Worm (Caenorhabditis elegans) whole organism, L3 larva: ENCODE data around the gene sdf-9.

Source experiments
- daf-12 ChIP-seq: fragments of 150-350 bp; optimal IDR thresholded peaks from 2 replicates; lab custom pipeline; 2014; ENCODE audit warnings: missing biosample characterization, missing genetic modification reagents, missing genetic modification characterization
- egl-5 ChIP-seq: fragments of 150-350 bp; optimal IDR thresholded peaks from 2 replicates; lab custom pipeline; 2017; ENCODE audit warnings: missing biosample characterization, missing genetic modification reagents, missing genetic modification characterization, inconsistent platforms
- jun-1 ChIP-seq: fragments of 150-350 bp; optimal IDR thresholded peaks from 2 replicates; lab custom pipeline; 2014; ENCODE audit warnings: missing biosample characterization, missing genetic modification reagents, missing genetic modification characterization

DNA sequence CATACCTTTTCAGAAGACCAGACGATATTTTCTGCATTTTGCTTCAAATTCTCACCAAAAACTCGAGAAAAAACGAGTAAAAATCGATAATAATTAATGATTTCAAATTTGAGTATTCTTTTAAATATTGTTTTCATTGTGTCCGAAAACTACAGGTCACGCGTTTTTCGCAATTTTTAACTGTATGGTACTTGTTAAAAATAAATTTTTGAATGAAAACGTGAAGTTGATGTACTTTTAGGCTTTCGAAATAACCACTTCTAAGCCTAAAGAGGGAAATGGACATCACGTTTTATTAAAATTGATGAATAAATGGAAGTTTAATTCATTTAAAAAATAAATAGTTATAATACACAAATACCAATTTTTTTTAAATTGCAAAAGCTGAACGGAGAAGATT, 4.9 kb downstream of the sdf-9 start, which contains the start of gene Y44A6D.5:
- no peak for TF ChIP-seq jun-1
- TF ChIP-seq egl-5 (tag; lab: Kevin White, UChicago), result no peak
- TF ChIP-seq daf-12 (tag; lab: Kevin White, UChicago), result no peak
